Worm (Caenorhabditis elegans) whole organism, young adult: ENCODE measurements around the gene mdt-26.

Experiments
- B0019.2 ChIP-seq: fragments of 200-800 bp; sonication (Bioruptor generic); conservative IDR thresholded peaks from 2 replicates; pipeline ENCODE4 v1.3.6; 2022; ENCODE audit warnings: missing genetic modification reagents, missing genetic modification characterization, missing compliant biosample characterization
- B0035.1 ChIP-seq: sonication (generic microtip); optimal IDR thresholded peaks from 2 replicates; lab custom pipeline; 2016; ENCODE audit warnings: missing genetic modification characterization, mild to moderate bottlenecking, missing compliant biosample characterization, missing genotype, missing genetic modification reagents
- C06A6.2 ChIP-seq: fragments of 200-800 bp; sonication (Bioruptor generic); conservative IDR thresholded peaks from 2 replicates; pipeline ENCODE4 v1.3.6; 2022; ENCODE audit warnings: missing genetic modification characterization, missing compliant biosample characterization
- C17E4.6 ChIP-seq: fragments of 200-800 bp; sonication (Bioruptor generic); IDR thresholded peaks from 2 replicates; pipeline ENCODE4 v1.3.6; 2022; ENCODE audit warnings: missing genetic modification reagents, missing genetic modification characterization, missing compliant biosample characterization
- F22D6.2 ChIP-seq: sonication (generic microtip); optimal IDR thresholded peaks from 2 replicates; lab custom pipeline; 2016; ENCODE audit warnings: mild to moderate bottlenecking, missing genetic modification characterization, missing compliant biosample characterization
- F33H1.4 ChIP-seq: fragments of 200-800 bp; sonication (Bioruptor generic); IDR thresholded peaks from 2 replicates; pipeline ENCODE4 v1.3.6; 2022; ENCODE audit warnings: missing genetic modification reagents, missing genetic modification characterization, missing compliant biosample characterization
- F52B5.7 ChIP-seq: sonication (generic microtip); optimal IDR thresholded peaks from 2 replicates; lab custom pipeline; 2016; ENCODE audit warnings: mild to moderate bottlenecking, missing genetic modification characterization, missing compliant biosample characterization
- F57A8.1 ChIP-seq: fragments of 200-800 bp; sonication (Bioruptor generic); optimal IDR thresholded peaks from 2 replicates; lab custom pipeline; 2018; ENCODE audit warnings: mild to moderate bottlenecking, missing genetic modification characterization, moderate library complexity, missing compliant biosample characterization
- ZK185.1 ChIP-seq: sonication (generic microtip); optimal IDR thresholded peaks from 2 replicates; lab custom pipeline; 2016; ENCODE audit warnings: mild to moderate bottlenecking, missing genetic modification characterization, missing compliant biosample characterization; ENCODE audit not compliant: poor library complexity, severe bottlenecking
- atf-7 ChIP-seq: sonication (generic microtip); optimal IDR thresholded peaks from 2 replicates; lab custom pipeline; 2017; ENCODE audit warnings: mild to moderate bottlenecking, missing genetic modification characterization, missing compliant biosample characterization
- athp-1 ChIP-seq: sonication (generic microtip); optimal IDR thresholded peaks from 2 replicates; lab custom pipeline; 2017; ENCODE audit warnings: mild to moderate bottlenecking, missing genetic modification characterization, missing compliant biosample characterization
- bed-1 ChIP-seq: fragments of 200-800 bp; sonication (Bioruptor generic); IDR thresholded peaks from 2 replicates; pipeline ENCODE4 v1.3.6; 2022; ENCODE audit warnings: missing genetic modification reagents, missing genetic modification characterization, missing compliant biosample characterization
- bed-2 ChIP-seq: fragments of 200-800 bp; sonication (Bioruptor generic); IDR thresholded peaks from 2 replicates; pipeline ENCODE4 v1.3.6; 2022; ENCODE audit warnings: missing genetic modification reagents, missing genetic modification characterization, missing compliant biosample characterization
- ccch-3 ChIP-seq: fragments of 200-800 bp; sonication (Bioruptor generic); optimal IDR thresholded peaks from 2 replicates; lab custom pipeline; 2018; ENCODE audit warnings: mild to moderate bottlenecking, missing genetic modification characterization, missing compliant biosample characterization
- ceh-100 ChIP-seq: fragments of 200-800 bp; sonication (Bioruptor generic); IDR thresholded peaks from 2 replicates; pipeline ENCODE4 v1.3.6; 2022; ENCODE audit warnings: missing genetic modification reagents, missing genetic modification characterization, missing compliant biosample characterization
- ceh-40 ChIP-seq: fragments of 200-800 bp; sonication (Bioruptor generic); IDR thresholded peaks from 2 replicates; pipeline ENCODE4 v1.3.6; 2022; ENCODE audit warnings: missing genetic modification characterization, missing compliant biosample characterization
- ceh-79 ChIP-seq: sonication (generic microtip); optimal IDR thresholded peaks from 2 replicates; lab custom pipeline; 2017; ENCODE audit warnings: mild to moderate bottlenecking, missing genetic modification characterization, missing compliant biosample characterization
- dox-1 ChIP-seq: fragments of 200-800 bp; sonication (Bioruptor generic); IDR thresholded peaks from 2 replicates; pipeline ENCODE4 v1.3.6; 2022; ENCODE audit warnings: missing genetic modification reagents, missing genetic modification characterization, missing compliant biosample characterization
- dpff-1 ChIP-seq: sonication (generic microtip); optimal IDR thresholded peaks from 2 replicates; lab custom pipeline; 2017; ENCODE audit warnings: mild to moderate bottlenecking, missing genetic modification characterization, missing compliant biosample characterization
- dpl-1 ChIP-seq: fragments of 150-350 bp; optimal IDR thresholded peaks from 2 replicates; lab custom pipeline; 2014; ENCODE audit warnings: missing biosample characterization, missing genetic modification reagents, missing genetic modification characterization
- fkh-3 ChIP-seq: sonication (generic microtip); optimal IDR thresholded peaks from 2 replicates; lab custom pipeline; 2016; ENCODE audit warnings: mild to moderate bottlenecking, missing genetic modification characterization, missing compliant biosample characterization
- gei-17 ChIP-seq: fragments of 200-800 bp; sonication (Bioruptor generic); optimal IDR thresholded peaks from 2 replicates; lab custom pipeline; 2018; ENCODE audit warnings: mild to moderate bottlenecking, missing genetic modification characterization, missing compliant biosample characterization
- him-1 ChIP-seq: sonication (generic microtip); optimal IDR thresholded peaks from 2 replicates; lab custom pipeline; 2016; ENCODE audit warnings: missing genotype, missing genetic modification reagents, missing genetic modification characterization, missing compliant biosample characterization
- hmg-20 ChIP-seq: fragments of 200-800 bp; sonication (Bioruptor generic); IDR thresholded peaks from 2 replicates; pipeline ENCODE4 v1.3.6; 2022; ENCODE audit warnings: missing genetic modification reagents, missing genetic modification characterization, missing compliant biosample characterization
- hrde-1 ChIP-seq: sonication (generic microtip); optimal IDR thresholded peaks from 2 replicates; lab custom pipeline; 2016; ENCODE audit warnings: missing genetic modification characterization, mild to moderate bottlenecking, missing compliant biosample characterization, moderate library complexity, missing genotype, missing genetic modification reagents, borderline replicate concordance
- hsf-1 ChIP-seq: fragments of 200-800 bp; sonication (Bioruptor generic); IDR thresholded peaks from 2 replicates; pipeline ENCODE4 v1.3.6; 2022; ENCODE audit warnings: missing genetic modification reagents, missing genetic modification characterization, missing compliant biosample characterization
- let-607 ChIP-seq, 2 experiments: fragments of 200-800 bp in 1 of 2; sonication (Bioruptor generic) in 1 of 2; sonication (generic microtip) in 1 of 2; optimal IDR thresholded peaks; 2 replicates each; lab custom pipeline; 2016 to 2018; ENCODE audit warnings: mild to moderate bottlenecking in 2 of 2, missing compliant biosample characterization in 2 of 2, missing genetic modification characterization in 2 of 2, moderate library complexity in 2 of 2, missing genotype in 1 of 2
- lin-54 ChIP-seq: fragments of 200-800 bp; sonication (Bioruptor generic); optimal IDR thresholded peaks from 2 replicates; lab custom pipeline; 2018; ENCODE audit warnings: mild to moderate bottlenecking, missing genetic modification characterization, missing compliant biosample characterization
- madf-3 ChIP-seq: fragments of 200-800 bp; sonication (Bioruptor generic); IDR thresholded peaks from 2 replicates; pipeline ENCODE4 v1.3.6; 2022; ENCODE audit warnings: missing genetic modification reagents, missing genetic modification characterization, missing compliant biosample characterization
- madf-6 ChIP-seq: fragments of 200-800 bp; sonication (Bioruptor generic); IDR thresholded peaks from 2 replicates; pipeline ENCODE4 v1.3.6; 2022; ENCODE audit warnings: missing genetic modification reagents, missing genetic modification characterization, missing compliant biosample characterization
- mel-28 ChIP-seq: sonication (generic microtip); optimal IDR thresholded peaks from 2 replicates; lab custom pipeline; 2016; ENCODE audit warnings: borderline replicate concordance, mild to moderate bottlenecking, missing genetic modification characterization, missing compliant biosample characterization
- mes-4 ChIP-seq: sonication (generic microtip); optimal IDR thresholded peaks from 2 replicates; lab custom pipeline; 2016; ENCODE audit warnings: missing genotype, missing genetic modification characterization, missing compliant biosample characterization
- mxl-1 ChIP-seq: sonication (generic microtip); optimal IDR thresholded peaks from 2 replicates; lab custom pipeline; 2016; ENCODE audit warnings: missing genetic modification characterization, missing compliant biosample characterization
- nfya-1 ChIP-seq: sonication (generic microtip); optimal IDR thresholded peaks from 2 replicates; lab custom pipeline; 2017; ENCODE audit warnings: antibody characterized with exemption, missing compliant biosample characterization, missing genetic modification characterization, borderline replicate concordance; ENCODE audit not compliant: insufficient read depth
- nhr-179 ChIP-seq: sonication (generic microtip); optimal IDR thresholded peaks from 2 replicates; lab custom pipeline; 2016; ENCODE audit warnings: mild to moderate bottlenecking, missing genetic modification characterization, missing compliant biosample characterization
- pbrm-1 ChIP-seq: fragments of 200-800 bp; sonication (Bioruptor generic); IDR thresholded peaks from 2 replicates; pipeline ENCODE4 v1.3.6; 2022; ENCODE audit warnings: missing genetic modification reagents, missing genetic modification characterization, missing compliant biosample characterization
- rcor-1 ChIP-seq: fragments of 200-800 bp; sonication (Bioruptor generic); IDR thresholded peaks from 2 replicates; pipeline ENCODE4 v1.3.6; 2022; ENCODE audit warnings: missing genetic modification reagents, missing genetic modification characterization, missing compliant biosample characterization
- tbx-9 ChIP-seq: sonication (generic microtip); optimal IDR thresholded peaks from 2 replicates; lab custom pipeline; 2016; ENCODE audit warnings: borderline replicate concordance, missing genetic modification characterization, inconsistent platforms, missing compliant biosample characterization
- tlf-1 ChIP-seq: fragments of 200-800 bp; sonication (Bioruptor generic); optimal IDR thresholded peaks from 2 replicates; lab custom pipeline; 2018; ENCODE audit warnings: mild to moderate bottlenecking, missing genetic modification characterization, missing compliant biosample characterization
- unc-130 ChIP-seq: sonication (generic microtip); optimal IDR thresholded peaks from 2 replicates; lab custom pipeline; 2016; ENCODE audit warnings: missing genetic modification reagents, missing genetic modification characterization, missing compliant biosample characterization
- ztf-18 ChIP-seq: sonication (generic microtip); optimal IDR thresholded peaks from 2 replicates; lab custom pipeline; 2016; ENCODE audit warnings: missing genotype, mild to moderate bottlenecking, missing genetic modification characterization, missing compliant biosample characterization
- ztf-22 ChIP-seq: fragments of 200-800 bp; sonication (Bioruptor generic); optimal IDR thresholded peaks from 2 replicates; lab custom pipeline; 2018; ENCODE audit warnings: mild to moderate bottlenecking, missing genetic modification characterization, moderate library complexity, missing compliant biosample characterization
- ztf-25 ChIP-seq: fragments of 200-800 bp; sonication (Bioruptor generic); IDR thresholded peaks from 2 replicates; pipeline ENCODE4 v1.3.6; 2022; ENCODE audit warnings: missing genetic modification reagents, missing genetic modification characterization, missing compliant biosample characterization
- ztf-28 ChIP-seq: fragments of 200-800 bp; sonication (Bioruptor generic); IDR thresholded peaks from 2 replicates; pipeline ENCODE4 v1.3.6; 2022; ENCODE audit warnings: missing genetic modification reagents, missing genetic modification characterization, missing compliant biosample characterization
- ztf-3 ChIP-seq: fragments of 200-800 bp; sonication (Bioruptor generic); optimal IDR thresholded peaks from 2 replicates; lab custom pipeline; 2018; ENCODE audit warnings: mild to moderate bottlenecking, missing genetic modification characterization, missing compliant biosample characterization
- ztf-6 ChIP-seq: fragments of 200-800 bp; sonication (Bioruptor generic); IDR thresholded peaks from 2 replicates; pipeline ENCODE4 v1.3.6; 2022; ENCODE audit warnings: missing genetic modification reagents, missing genetic modification characterization, missing compliant biosample characterization

mdt-26 gene

ce11 chrII:5660736-5661734 lies at the start of gene mdt-26, which contains the start of gene ift-43 (continued):
- TF ChIP-seq mel-28 (peak; percentile 11), athp-1 (no peak), F57A8.1 (peak; percentile 80), F22D6.2 (tag; lab: Kevin White, UChicago) (peak; percentile 24), gei-17 (peak; percentile 56), dpff-1 (tag; lab: Kevin White, UChicago) (no peak), ztf-28 (GFP tag; lab: Robert Waterston, UW) (peak; percentile 88), F33H1.4 (GFP tag; lab: Robert Waterston, UW) (0 out of 2 replicates have a peak, but pooled peaks have one; percentile 43), ztf-3 (GFP tag; lab: Kevin White, UChicago) (no peak), tbx-9 (tag; lab: Kevin White, UChicago) (no peak), ceh-100 (GFP tag; lab: Robert Waterston, UW) (peak; percentile 80), C17E4.6 (GFP tag; lab: Robert Waterston, UW) (peak; percentile 53; the same call in 1 of the 2 replicates), atf-7 (peak; percentile 3), F52B5.7 (tag; lab: Kevin White, UChicago) (no peak), madf-3 (GFP tag; lab: Robert Waterston, UW) (peak; percentile 93), him-1 (tag; lab: Kevin White, UChicago) (peak; percentile 27), ztf-18 (tag; lab: Kevin White, UChicago) (peak; percentile 25), ceh-79 (no peak), lin-54 (GFP tag; lab: Kevin White, UChicago) (peak; percentile 67), unc-130 (GFP tag; lab: Kevin White, UChicago) (no peak), ztf-6 (GFP tag; lab: Robert Waterston, UW) (peak; percentile 77), mxl-1 (tag; lab: Kevin White, UChicago) (no peak), let-607 (tag; optimal IDR thresholded peaks at IDR 0.05; lab: Kevin White, UChicago) (no peak), bed-2 (peak; percentile 55; the same call in 1 of the 2 replicates), B0019.2 (GFP tag; lab: Robert Waterston, UW) (no peak), madf-6 (GFP tag; lab: Robert Waterston, UW) (peak; percentile 62), tlf-1 (GFP tag; lab: Kevin White, UChicago) (no peak), dox-1 (GFP tag; lab: Robert Waterston, UW) (peak; percentile 87), rcor-1 (no peak; the same call in 1 of the 2 replicates), dpl-1 (GFP tag; lab: Kevin White, UChicago) (peak; percentile 40), bed-1 (GFP tag; lab: Robert Waterston, UW) (0 out of 2 replicates have a peak, but pooled peaks have one; percentile 86), ceh-40 (peak; percentile 83; the same call in 1 of the 2 replicates), ZK185.1 (peak; percentile 57), nfya-1 (tag; lab: Kevin White, UChicago) (no peak), mes-4 (tag; lab: Kevin White, UChicago) (no peak), hrde-1 (tag; lab: Kevin White, UChicago) (no peak), C06A6.2 (GFP tag; lab: Robert Waterston, UW) (peak; percentile 84), nhr-179 (no peak), ztf-22 (GFP tag; lab: Kevin White, UChicago) (no peak), hmg-20 (peak; percentile 10; the same call in 1 of the 2 replicates), hsf-1 (GFP tag; lab: Robert Waterston, UW) (no peak), pbrm-1 (GFP tag; lab: Robert Waterston, UW) (peak; percentile 83), fkh-3 (no peak), B0035.1 (tag; lab: Kevin White, UChicago) (no peak), ztf-25 (GFP tag; lab: Robert Waterston, UW) (no peak), ccch-3 (GFP tag; lab: Kevin White, UChicago) (peak; percentile 32)
